Fruit fly (Drosophila melanogaster): ENCODE measurements around the gene snRNP-U1-C.

The snRNP-U1-C gene

dm6 chr3R:18995556-18996272 is 12.3 kb upstream of the snRNP-U1-C start (continued):
- peak; percentile 71; the same call in 1 of the 3 replicates for TF ChIP-seq CG11456 (GFP tag; IDR thresholded peaks at IDR 0.05)
- peak; percentile 75 for TF ChIP-seq CG10267 (tag; optimal IDR thresholded peaks at IDR 0.05)
- TF ChIP-seq CG11723 (GFP tag; optimal IDR thresholded peaks at IDR 0.05), result peak; percentile 62
- TF ChIP-seq zen (tag; optimal IDR thresholded peaks at IDR 0.05), result peak; percentile 65
- TF ChIP-seq CG6813 (GFP tag; optimal IDR thresholded peaks at IDR 0.05), result peak; percentile 54
- TF ChIP-seq ind (GFP tag; optimal IDR thresholded peaks at IDR 0.05), result peak; percentile 63
- TF ChIP-seq Hmr (GFP tag; optimal IDR thresholded peaks at IDR 0.05), result no peak
- no peak for TF ChIP-seq NC2α (GFP tag; optimal IDR thresholded peaks at IDR 0.05)
- peak; percentile 33 for TF ChIP-seq NC2β (GFP tag; optimal IDR thresholded peaks at IDR 0.05)
- TF ChIP-seq twi (tag; optimal IDR thresholded peaks at IDR 0.05), result peak; percentile 73
- TF ChIP-seq vnd (GFP tag; IDR thresholded peaks at IDR 0.05; ENCODE audit: partially characterized antibody), result no peak
- peak; percentile 73; the same call in 2 of the 3 replicates for TF ChIP-seq H15 (GFP tag; IDR thresholded peaks at IDR 0.05)
- TF ChIP-seq HmgD (GFP tag; optimal IDR thresholded peaks at IDR 0.05), result no peak
- TF ChIP-seq sima (GFP tag; optimal IDR thresholded peaks at IDR 0.05), result no peak
- peak; percentile 73 for TF ChIP-seq CG4707 (GFP tag; optimal IDR thresholded peaks at IDR 0.05)
- no peak for TF ChIP-seq CG14860 (GFP tag; IDR thresholded peaks at IDR 0.05; ENCODE audit: partially characterized antibody)
- TF ChIP-seq CG11695 (GFP tag; IDR thresholded peaks at IDR 0.05), result peak; percentile 62; the same call in 2 of the 3 replicates
- peak; percentile 17 for TF ChIP-seq CG33557 (GFP tag; optimal IDR thresholded peaks at IDR 0.05)
- TF ChIP-seq hb (GFP tag; IDR thresholded peaks at IDR 0.05; ENCODE audit: partially characterized antibody), result no peak
- peak; percentile 50 for TF ChIP-seq org-1 (GFP tag; optimal IDR thresholded peaks at IDR 0.05)
- TF ChIP-seq fru (optimal IDR thresholded peaks at IDR 0.05), result no peak
- peak; percentile 43 for TF ChIP-seq CG13123 (GFP tag; optimal IDR thresholded peaks at IDR 0.05)
- peak; percentile 91 for TF ChIP-seq phol (tag; optimal IDR thresholded peaks at IDR 0.05)
- TF ChIP-seq onecut (GFP tag; IDR thresholded peaks at IDR 0.05), result peak; percentile 67
- TF ChIP-seq nerfin-2 (GFP tag; IDR thresholded peaks at IDR 0.05; ENCODE audit: partially characterized antibody), result no peak
- peak; percentile 88 for TF ChIP-seq nmo (GFP tag; optimal IDR thresholded peaks at IDR 0.05)
- TF ChIP-seq CG11093 (GFP tag; IDR thresholded peaks at IDR 0.05), result peak; percentile 65; the same call in 2 of the 3 replicates
- no peak for TF ChIP-seq grn (GFP tag; optimal IDR thresholded peaks at IDR 0.05)
- peak; percentile 16 for TF ChIP-seq CrebB (tag; optimal IDR thresholded peaks at IDR 0.05)
- peak; percentile 45 for TF ChIP-seq da (GFP tag; optimal IDR thresholded peaks at IDR 0.05)
- TF ChIP-seq kah (GFP tag; optimal IDR thresholded peaks at IDR 0.05), result peak; percentile 69
- peak; percentile 68 to 76 for TF ChIP-seq dpn (GFP tag; optimal IDR thresholded peaks at IDR 0.05)
- no peak for TF ChIP-seq Kr (GFP tag; optimal IDR thresholded peaks at IDR 0.05)
- TF ChIP-seq fd3F (GFP tag; optimal IDR thresholded peaks at IDR 0.05), result peak; percentile 15
- TF ChIP-seq CG1529 (GFP tag; optimal IDR thresholded peaks at IDR 0.05), result peak; percentile 87
- peak; percentile 44; the same call in 1 of the 3 replicates for TF ChIP-seq CG7357 (GFP tag; IDR thresholded peaks at IDR 0.05)
- peak; percentile 77 for TF ChIP-seq peb (GFP tag; IDR thresholded peaks at IDR 0.05)
- TF ChIP-seq tap (tag; optimal IDR thresholded peaks at IDR 0.05), result peak; percentile 82
- TF ChIP-seq Tbp (GFP tag; optimal IDR thresholded peaks at IDR 0.05), result no peak
- TF ChIP-seq Hey (tag; optimal IDR thresholded peaks at IDR 0.05), result no peak
- TF ChIP-seq Mad (GFP tag; optimal IDR thresholded peaks at IDR 0.05), result peak; percentile 61
- peak; percentile 75 for TF ChIP-seq pum (GFP tag; optimal IDR thresholded peaks at IDR 0.05)
- peak; percentile 81 for TF ChIP-seq ap (GFP tag; IDR thresholded peaks at IDR 0.05)
- peak; percentile 73 for TF ChIP-seq Max (GFP tag; optimal IDR thresholded peaks at IDR 0.05)
- no peak for TF ChIP-seq ash1 (GFP tag; optimal IDR thresholded peaks at IDR 0.05)
- TF ChIP-seq CG31224 (GFP tag; IDR thresholded peaks at IDR 0.05), result peak; percentile 34; the same call in 1 of the 2 replicates
- TF ChIP-seq disco-r (GFP tag; optimal IDR thresholded peaks at IDR 0.05), result no peak
- TF ChIP-seq ewg (GFP tag; optimal IDR thresholded peaks at IDR 0.05), result peak; percentile 77
- TF ChIP-seq CG10565 (GFP tag; optimal IDR thresholded peaks at IDR 0.05), result peak; percentile 25
- TF ChIP-seq Six4 (GFP tag; optimal IDR thresholded peaks at IDR 0.05), result peak; percentile 72

All from whole organism, embryonic.